Fruit fly (Drosophila melanogaster): ENCODE data around the gene Tpc1.

Tpc1 gene

dm6 chr3R:10893327-10893726 lies 11.3 kb upstream of the Tpc1 start, which contains the start of gene CG6621 (continued):
- TF ChIP-seq Chrac-16 (GFP tag; optimal IDR thresholded peaks at IDR 0.05): no peak
- TF ChIP-seq sd (tag; optimal IDR thresholded peaks at IDR 0.05): no peak
- no peak for TF ChIP-seq grau (tag; optimal IDR thresholded peaks at IDR 0.05)
- TF ChIP-seq abd-A (tag; optimal IDR thresholded peaks at IDR 0.05): peak; percentile 2
- peak; percentile 77 for TF ChIP-seq CG12659 (GFP tag; optimal IDR thresholded peaks at IDR 0.05)
- TF ChIP-seq CG10431 (GFP tag; optimal IDR thresholded peaks at IDR 0.05): no peak
- TF ChIP-seq knrl (GFP tag; IDR thresholded peaks at IDR 0.05; ENCODE audit: partially characterized antibody): peak; percentile 69
- TF ChIP-seq Atf-2 (GFP tag; optimal IDR thresholded peaks at IDR 0.05): no peak
- TF ChIP-seq Asciz (GFP tag; optimal IDR thresholded peaks at IDR 0.05): no peak
- TF ChIP-seq CG33213 (GFP tag; optimal IDR thresholded peaks at IDR 0.05): peak; percentile 73
- no peak for TF ChIP-seq CG5953 (GFP tag; IDR thresholded peaks at IDR 0.05)
- TF ChIP-seq CG15696 (tag; optimal IDR thresholded peaks at IDR 0.05): no peak
- TF ChIP-seq tgo (GFP tag; IDR thresholded peaks at IDR 0.05): no peak
- TF ChIP-seq CG15514 (GFP tag; optimal IDR thresholded peaks at IDR 0.05): peak; percentile 70
- peak; percentile 54 for TF ChIP-seq unc-4 (GFP tag; IDR thresholded peaks at IDR 0.05; ENCODE audit: partially characterized antibody)
- TF ChIP-seq NC2β (GFP tag; optimal IDR thresholded peaks at IDR 0.05): no peak
- no peak for TF ChIP-seq HHEX (GFP tag; optimal IDR thresholded peaks at IDR 0.05)
- TF ChIP-seq bigmax (GFP tag; optimal IDR thresholded peaks at IDR 0.05): peak; percentile 10
- TF ChIP-seq CG2120 (GFP tag; optimal IDR thresholded peaks at IDR 0.05): peak; percentile 61
- no peak for TF ChIP-seq CG10979 (tag; optimal IDR thresholded peaks at IDR 0.05)
- no peak for TF ChIP-seq Meics (GFP tag; optimal IDR thresholded peaks at IDR 0.05)
- TF ChIP-seq CG4282 (GFP tag; optimal IDR thresholded peaks at IDR 0.05): no peak
- TF ChIP-seq bab2 (GFP tag; optimal IDR thresholded peaks at IDR 0.05): no peak
- peak; percentile 95 for TF ChIP-seq MBD-R2 (GFP tag; IDR thresholded peaks at IDR 0.05)
- TF ChIP-seq Awh (GFP tag; IDR thresholded peaks at IDR 0.05): no peak
- TF ChIP-seq CG8944 (GFP tag; optimal IDR thresholded peaks at IDR 0.05): no peak
- peak; percentile 98 for TF ChIP-seq pzg (GFP tag; optimal IDR thresholded peaks at IDR 0.05)
- TF ChIP-seq CG9727 (GFP tag; optimal IDR thresholded peaks at IDR 0.05): no peak
- TF ChIP-seq Side (GFP tag; optimal IDR thresholded peaks at IDR 0.05): no peak
- TF ChIP-seq Ada2b (GFP tag; IDR thresholded peaks at IDR 0.05): no peak
- TF ChIP-seq CG18262 (tag; optimal IDR thresholded peaks at IDR 0.05): no peak
- TF ChIP-seq CG14014 (GFP tag; IDR thresholded peaks at IDR 0.05): no peak
- no peak for TF ChIP-seq Doc3 (GFP tag; IDR thresholded peaks at IDR 0.05; ENCODE audit: partially characterized antibody)
- no peak for TF ChIP-seq ham (GFP tag; IDR thresholded peaks at IDR 0.05)
- TF ChIP-seq maf-S (GFP tag; optimal IDR thresholded peaks at IDR 0.05): no peak
- TF ChIP-seq CG12236 (GFP tag; optimal IDR thresholded peaks at IDR 0.05): no peak
- no peak for TF ChIP-seq CG17385 (GFP tag; optimal IDR thresholded peaks at IDR 0.05)
- TF ChIP-seq CG1603 (tag; optimal IDR thresholded peaks at IDR 0.05): peak; percentile 88
- peak; percentile 95 for TF ChIP-seq Myb (GFP tag; optimal IDR thresholded peaks at IDR 0.05)
- TF ChIP-seq Dek (tag; optimal IDR thresholded peaks at IDR 0.05): peak; percentile 36
- TF ChIP-seq tap (tag; optimal IDR thresholded peaks at IDR 0.05): no peak
- TF ChIP-seq al (GFP tag; IDR thresholded peaks at IDR 0.05): no peak
- no peak for TF ChIP-seq dati (GFP tag; IDR thresholded peaks at IDR 0.05)
- no peak for TF ChIP-seq CG4730 (GFP tag; IDR thresholded peaks at IDR 0.05)
- no peak for TF ChIP-seq so (GFP tag; IDR thresholded peaks at IDR 0.05)
- peak; percentile 53 for TF ChIP-seq CG12155 (GFP tag; optimal IDR thresholded peaks at IDR 0.05)
- TF ChIP-seq hkb (optimal IDR thresholded peaks at IDR 0.05): peak; percentile 28
- no peak for TF ChIP-seq hkb (GFP tag; IDR thresholded peaks at IDR 0.05)
- TF ChIP-seq CG3847 (GFP tag; IDR thresholded peaks at IDR 0.05): peak; percentile 86
- no peak for TF ChIP-seq Optix (GFP tag; IDR thresholded peaks at IDR 0.05)
- TF ChIP-seq NFAT (GFP tag; IDR thresholded peaks at IDR 0.05): peak; percentile 5; the same call in 1 of the 2 replicates
- no peak for TF ChIP-seq oc (tag; optimal IDR thresholded peaks at IDR 0.05)
